Worm (Caenorhabditis elegans): ENCODE results near the gene syx-16.

The syx-16 gene

DNA sequence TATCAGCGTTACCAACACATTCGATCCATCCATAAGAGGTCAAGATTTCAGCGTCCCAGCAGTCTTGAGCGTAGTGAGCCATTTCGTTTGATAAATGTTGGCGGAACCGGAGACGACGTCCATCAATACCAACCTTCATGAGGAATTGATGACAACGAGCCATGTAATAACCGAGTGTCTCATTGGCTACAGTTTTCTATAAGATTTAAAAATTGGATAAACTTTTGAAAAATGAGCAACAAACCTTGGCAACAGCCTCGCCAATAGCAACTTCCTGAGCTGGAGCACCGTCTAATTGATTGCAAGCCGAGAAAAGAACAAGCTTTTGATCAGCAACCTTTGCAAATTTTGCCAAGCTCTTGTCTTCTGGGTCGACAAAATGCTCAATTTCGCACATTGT is 48.1 kb downstream of the syx-16 start:
- TF ChIP-seq alr-1 (tag; optimal IDR thresholded peaks at IDR 0.05) (no peak), dmd-4 (tag; optimal IDR thresholded peaks at IDR 0.05) (no peak), fos-1 (tag; optimal IDR thresholded peaks at IDR 0.05) (no peak), nhr-77 (tag; optimal IDR thresholded peaks at IDR 0.05) (no peak), egl-27 (tag; optimal IDR thresholded peaks at IDR 0.05) (no peak), snpc-4 (tag; optimal IDR thresholded peaks at IDR 0.05) (no peak), F13H6.1 (tag; optimal IDR thresholded peaks at IDR 0.05) (no peak), unc-55 (GFP tag; optimal IDR thresholded peaks at IDR 0.05) (no peak), mbf-1 (tag; optimal IDR thresholded peaks at IDR 0.05) (no peak), ztf-11 (tag; optimal IDR thresholded peaks at IDR 0.05) (no peak), skn-1 (tag; optimal IDR thresholded peaks at IDR 0.05) (no peak), nhr-25 (tag; optimal IDR thresholded peaks at IDR 0.05) (no peak), nhr-10 (tag; optimal IDR thresholded peaks at IDR 0.05) (no peak), nhr-237 (tag; optimal IDR thresholded peaks at IDR 0.05) (no peak), ztf-4 (tag; optimal IDR thresholded peaks at IDR 0.05) (no peak), ceh-82 (tag; optimal IDR thresholded peaks at IDR 0.05) (no peak), lin-13 (GFP tag; optimal IDR thresholded peaks at IDR 0.05) (no peak), zag-1 (tag; optimal IDR thresholded peaks at IDR 0.05) (no peak), mdl-1 (tag; optimal IDR thresholded peaks at IDR 0.05) (no peak), blmp-1 (tag; optimal IDR thresholded peaks at IDR 0.05; ENCODE audit: insufficient read depth) (no peak)

DNA sequence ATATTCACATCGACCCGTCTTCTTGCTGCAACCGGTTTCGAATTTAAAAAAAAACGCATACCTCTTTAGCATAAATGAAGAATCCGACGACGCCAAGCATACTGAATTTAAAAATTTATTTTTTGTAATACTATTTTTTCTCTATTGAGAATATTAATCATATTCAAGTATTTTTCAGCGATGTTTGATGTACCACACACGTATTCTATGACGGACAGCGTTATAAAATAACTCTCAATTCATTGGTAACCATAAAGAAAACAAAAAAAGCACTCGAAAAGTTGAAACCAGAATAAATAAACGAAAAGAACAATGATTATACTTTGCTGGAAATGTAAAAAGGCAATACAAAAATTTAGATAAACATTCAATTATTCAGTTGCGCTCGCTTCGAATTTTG is 49.4 kb downstream of the syx-16 start, which contains the start of gene T10F2.5:
Gene T10F2.5, minus strand, starts transcription at position 101 of the 400 bp plus-strand sequence.
- TF ChIP-seq ceh-82 (tag; optimal IDR thresholded peaks at IDR 0.05) (no peak), C34F6.9 (tag; optimal IDR thresholded peaks at IDR 0.05) (no peak), gmeb-1 (tag; optimal IDR thresholded peaks at IDR 0.05) (no peak), blmp-1 (tag; optimal IDR thresholded peaks at IDR 0.05; ENCODE audit: insufficient read depth) (no peak), peb-1 (tag; optimal IDR thresholded peaks at IDR 0.05) (no peak), nhr-77 (tag; optimal IDR thresholded peaks at IDR 0.05) (no peak), unc-39 (tag; optimal IDR thresholded peaks at IDR 0.05) (no peak), nhr-12 (tag; optimal IDR thresholded peaks at IDR 0.05) (no peak), fos-1 (tag; optimal IDR thresholded peaks at IDR 0.05) (no peak), nhr-21 (tag; optimal IDR thresholded peaks at IDR 0.05) (no peak), elt-3 (tag; optimal IDR thresholded peaks at IDR 0.05) (no peak), sma-3 (GFP tag; optimal IDR thresholded peaks at IDR 0.05) (no peak), Y55F3AM.14 (GFP tag; optimal IDR thresholded peaks at IDR 0.05) (no peak), skn-1 (tag; optimal IDR thresholded peaks at IDR 0.05) (no peak), nhr-10 (tag; optimal IDR thresholded peaks at IDR 0.05) (no peak), snpc-4 (tag; optimal IDR thresholded peaks at IDR 0.05) (no peak), ceh-16 (tag; optimal IDR thresholded peaks at IDR 0.05) (no peak), mab-5 (tag; optimal IDR thresholded peaks at IDR 0.05) (no peak), mbf-1 (tag; optimal IDR thresholded peaks at IDR 0.05) (no peak), ztf-11 (tag; optimal IDR thresholded peaks at IDR 0.05) (no peak)

DNA sequence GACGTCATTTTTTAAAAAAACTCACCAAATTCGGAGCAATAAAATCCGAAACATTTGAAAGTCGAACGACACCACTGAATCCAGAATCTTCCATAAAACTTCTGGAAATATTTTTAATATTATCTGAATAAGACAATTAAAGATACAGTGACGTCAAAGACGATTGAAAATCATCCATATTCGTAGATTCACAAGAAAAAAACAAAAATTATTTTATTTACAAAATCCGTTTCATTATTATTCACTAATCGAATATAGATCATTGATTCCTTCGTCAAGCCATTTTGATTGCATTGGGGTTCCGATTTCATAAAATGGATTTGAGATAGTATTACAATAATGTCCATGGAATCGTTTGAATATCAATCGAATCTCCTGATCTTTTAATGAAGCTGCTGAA is 50.2 kb downstream of the syx-16 start, which contains the start of gene oxy-4:
Gene oxy-4, minus strand, starts transcription at position 101 of the 400 bp plus-strand sequence.
- TF ChIP-seq lin-13 (GFP tag; optimal IDR thresholded peaks at IDR 0.05) (no peak), ceh-16 (tag; optimal IDR thresholded peaks at IDR 0.05) (no peak), C34F6.9 (tag; optimal IDR thresholded peaks at IDR 0.05) (no peak), mdl-1 (tag; optimal IDR thresholded peaks at IDR 0.05) (no peak), skn-1 (tag; optimal IDR thresholded peaks at IDR 0.05) (no peak), nhr-25 (tag; optimal IDR thresholded peaks at IDR 0.05) (no peak), nhr-21 (tag; optimal IDR thresholded peaks at IDR 0.05) (no peak), unc-62 (GFP tag; optimal IDR thresholded peaks at IDR 0.05) (no peak), ama-1 (optimal IDR thresholded peaks at IDR 0.05) (no peak), R02D3.7 (tag; optimal IDR thresholded peaks at IDR 0.05) (no peak), lsy-2 (tag; optimal IDR thresholded peaks at IDR 0.05) (no peak), nhr-77 (tag; optimal IDR thresholded peaks at IDR 0.05) (no peak), zag-1 (tag; optimal IDR thresholded peaks at IDR 0.05) (no peak), elt-1 (tag; optimal IDR thresholded peaks at IDR 0.05) (no peak), nhr-12 (tag; optimal IDR thresholded peaks at IDR 0.05) (no peak), ZK546.5 (tag; optimal IDR thresholded peaks at IDR 0.05) (no peak), nhr-10 (tag; optimal IDR thresholded peaks at IDR 0.05) (no peak), gmeb-1 (tag; optimal IDR thresholded peaks at IDR 0.05) (no peak)
